Fruit fly (Drosophila melanogaster): ENCODE measurements around the gene cdm.

The cdm gene

dm6 chr3R:18164052-18164722 lies 19.1 kb downstream of the cdm start, which contains the start of the genes CG7218 and Cbp20 (continued):
- TF ChIP-seq sim (GFP tag; IDR thresholded peaks at IDR 0.05): no peak
- TF ChIP-seq row (GFP tag; IDR thresholded peaks at IDR 0.05): peak; percentile 91
- peak; percentile 47 for TF ChIP-seq CG4328 (GFP tag; optimal IDR thresholded peaks at IDR 0.05)
- TF ChIP-seq Sry-δ (GFP tag; optimal IDR thresholded peaks at IDR 0.05): peak; percentile 83
- TF ChIP-seq CG6683 (GFP tag; optimal IDR thresholded peaks at IDR 0.05): no peak
- peak; percentile 93 for TF ChIP-seq CG11560 (tag; IDR thresholded peaks at IDR 0.05)
- no peak for TF ChIP-seq Lhr (GFP tag; optimal IDR thresholded peaks at IDR 0.05)
- TF ChIP-seq scrt (GFP tag; optimal IDR thresholded peaks at IDR 0.05): peak; percentile 20
- TF ChIP-seq pfk (GFP tag; optimal IDR thresholded peaks at IDR 0.05): no peak
- TF ChIP-seq slou (GFP tag; optimal IDR thresholded peaks at IDR 0.05): peak; percentile 44
- no peak for TF ChIP-seq aop (GFP tag; IDR thresholded peaks at IDR 0.05)
- peak; percentile 50 for TF ChIP-seq CG9609 (GFP tag; optimal IDR thresholded peaks at IDR 0.05)
- TF ChIP-seq Ets97D (GFP tag; optimal IDR thresholded peaks at IDR 0.05): peak; percentile 60
- TF ChIP-seq CG18476 (GFP tag; optimal IDR thresholded peaks at IDR 0.05): peak; percentile 61
- peak; percentile 87 for TF ChIP-seq lilli (GFP tag; optimal IDR thresholded peaks at IDR 0.05)
- TF ChIP-seq HLH4C (GFP tag; IDR thresholded peaks at IDR 0.05; ENCODE audit: partially characterized antibody): peak; percentile 82
- TF ChIP-seq vnd (GFP tag; IDR thresholded peaks at IDR 0.05; ENCODE audit: partially characterized antibody): peak; percentile 80
- TF ChIP-seq CG7556 (GFP tag; optimal IDR thresholded peaks at IDR 0.05): peak; percentile 56
- TF ChIP-seq Usf (GFP tag; optimal IDR thresholded peaks at IDR 0.05): peak; percentile 18
- TF ChIP-seq HLHmδ (GFP tag; optimal IDR thresholded peaks at IDR 0.05): no peak
- peak; percentile 83 for TF ChIP-seq CG4617 (GFP tag; optimal IDR thresholded peaks at IDR 0.05; ENCODE audit: borderline replicate concordance)
- no peak for TF ChIP-seq Dfd (GFP tag; optimal IDR thresholded peaks at IDR 0.05)
- TF ChIP-seq Hr51 (GFP tag; optimal IDR thresholded peaks at IDR 0.05): peak; percentile 26 to 58
- no peak for TF ChIP-seq run (tag; optimal IDR thresholded peaks at IDR 0.05)
- no peak for TF ChIP-seq CG30431 (GFP tag; optimal IDR thresholded peaks at IDR 0.05)
- TF ChIP-seq lov (optimal IDR thresholded peaks at IDR 0.05): no peak
- no peak for TF ChIP-seq lov (GFP tag; IDR thresholded peaks at IDR 0.05)
- TF ChIP-seq CG8089 (GFP tag; optimal IDR thresholded peaks at IDR 0.05): peak; percentile 10
- TF ChIP-seq MESR4 (GFP tag; optimal IDR thresholded peaks at IDR 0.05): peak; percentile 67
- no peak for TF ChIP-seq Gsc (GFP tag; IDR thresholded peaks at IDR 0.05)
- TF ChIP-seq crc (GFP tag; optimal IDR thresholded peaks at IDR 0.05): no peak
- TF ChIP-seq zen (tag; optimal IDR thresholded peaks at IDR 0.05): peak; percentile 16
- TF ChIP-seq CG15514 (GFP tag; optimal IDR thresholded peaks at IDR 0.05): peak; percentile 81
- TF ChIP-seq Hand (GFP tag; optimal IDR thresholded peaks at IDR 0.05): no peak
- peak; percentile 28 for TF ChIP-seq CG7271 (tag; optimal IDR thresholded peaks at IDR 0.05)
- peak; percentile 67 for TF ChIP-seq CG1233 (GFP tag; optimal IDR thresholded peaks at IDR 0.05)
- TF ChIP-seq CG11093 (GFP tag; IDR thresholded peaks at IDR 0.05): peak; percentile 41; the same call in 1 of the 3 replicates
- TF ChIP-seq CG34376 (GFP tag; optimal IDR thresholded peaks at IDR 0.05): peak; percentile 67
- no peak; the same call in 1 of the 2 replicates for TF ChIP-seq CG32767 (GFP tag; IDR thresholded peaks at IDR 0.05)
- TF ChIP-seq cad (GFP tag; optimal IDR thresholded peaks at IDR 0.05): no peak
- peak; percentile 65 for TF ChIP-seq CG13123 (GFP tag; optimal IDR thresholded peaks at IDR 0.05)
- peak; percentile 68 for TF ChIP-seq CG6791 (GFP tag; IDR thresholded peaks at IDR 0.05; ENCODE audit: partially characterized antibody)
- peak; percentile 47 for TF ChIP-seq Oli (tag; optimal IDR thresholded peaks at IDR 0.05)
- peak; percentile 49 for TF ChIP-seq ems (GFP tag; optimal IDR thresholded peaks at IDR 0.05)
- peak; percentile 71 for TF ChIP-seq PHDP (tag; optimal IDR thresholded peaks at IDR 0.05)
- peak; percentile 62; the same call in 1 of the 2 replicates for TF ChIP-seq rib (GFP tag; IDR thresholded peaks at IDR 0.05)
- TF ChIP-seq CG8290 (GFP tag; optimal IDR thresholded peaks at IDR 0.05): peak; percentile 56
- peak; percentile 52 to 79 for TF ChIP-seq CG8290 (tag; optimal IDR thresholded peaks at IDR 0.05)
- TF ChIP-seq Meics (GFP tag; optimal IDR thresholded peaks at IDR 0.05): peak; percentile 70
- peak; percentile 26 for TF ChIP-seq CG4854 (GFP tag; optimal IDR thresholded peaks at IDR 0.05)
